Fruit fly (Drosophila melanogaster): Measurements from ENCODE around the gene CG13318.

Gene CG13318

DNA sequence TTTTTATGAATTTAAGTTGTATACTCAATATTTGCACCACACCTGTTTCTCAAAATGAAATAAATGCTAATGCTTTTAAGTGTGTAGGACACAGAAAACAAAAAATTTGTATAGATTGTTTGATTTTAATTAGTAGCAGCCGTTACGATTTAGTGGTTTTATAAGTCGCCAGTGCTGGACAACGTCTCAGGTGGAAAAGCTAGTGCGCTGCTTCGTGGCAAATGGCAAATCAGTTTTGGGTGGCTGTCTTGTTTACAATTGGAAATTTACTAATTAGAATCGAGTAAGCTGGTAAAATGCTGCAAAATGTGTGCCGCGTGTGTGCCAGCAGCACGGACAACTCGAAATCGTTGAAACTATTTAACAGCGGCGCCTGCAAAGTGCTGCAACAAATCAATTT is 45.9 kb downstream of the CG13318 start, which contains the start of gene CG8159:
TSS of gene CG8159 (plus strand) at position 223 of the 400 bp plus-strand sequence.
- TF ChIP-seq ttk (optimal IDR thresholded peaks at IDR 0.05) (no peak), psq (optimal IDR thresholded peaks at IDR 0.05) (no peak), insv (optimal IDR thresholded peaks at IDR 0.05) (no peak), Myc (optimal IDR thresholded peaks at IDR 0.05) (no peak)

DNA sequence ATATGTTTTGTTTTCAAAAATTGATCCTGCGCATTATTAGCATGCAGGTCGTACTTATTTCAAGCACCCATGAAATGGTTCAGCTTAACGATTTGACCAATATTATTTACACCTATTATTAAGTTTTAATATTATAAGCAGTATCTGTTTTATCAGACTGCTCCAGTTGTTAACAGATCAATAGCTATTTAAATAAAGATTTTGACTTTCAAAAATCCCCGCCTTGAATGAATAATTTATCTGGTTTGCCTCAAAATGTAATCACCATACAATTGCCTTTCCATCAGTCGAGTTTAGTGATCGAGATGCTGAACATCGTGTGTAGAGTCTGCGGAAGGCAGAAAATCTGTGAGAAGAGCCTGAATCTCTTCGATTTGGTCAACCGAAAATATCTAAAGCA is 47.3 kb downstream of the CG13318 start, which contains the start of gene ouib:
TSS of gene ouib (plus strand) at position 301 of the 400 bp plus-strand sequence.
- TF ChIP-seq h (optimal IDR thresholded peaks at IDR 0.05), result no peak
- no peak for TF ChIP-seq Myc (optimal IDR thresholded peaks at IDR 0.05)
- TF ChIP-seq psq (optimal IDR thresholded peaks at IDR 0.05), result no peak
- TF ChIP-seq Sin3A (optimal IDR thresholded peaks at IDR 0.05), result no peak
- TF ChIP-seq ttk (optimal IDR thresholded peaks at IDR 0.05), result no peak
- TF ChIP-seq insv (optimal IDR thresholded peaks at IDR 0.05), result no peak

DNA sequence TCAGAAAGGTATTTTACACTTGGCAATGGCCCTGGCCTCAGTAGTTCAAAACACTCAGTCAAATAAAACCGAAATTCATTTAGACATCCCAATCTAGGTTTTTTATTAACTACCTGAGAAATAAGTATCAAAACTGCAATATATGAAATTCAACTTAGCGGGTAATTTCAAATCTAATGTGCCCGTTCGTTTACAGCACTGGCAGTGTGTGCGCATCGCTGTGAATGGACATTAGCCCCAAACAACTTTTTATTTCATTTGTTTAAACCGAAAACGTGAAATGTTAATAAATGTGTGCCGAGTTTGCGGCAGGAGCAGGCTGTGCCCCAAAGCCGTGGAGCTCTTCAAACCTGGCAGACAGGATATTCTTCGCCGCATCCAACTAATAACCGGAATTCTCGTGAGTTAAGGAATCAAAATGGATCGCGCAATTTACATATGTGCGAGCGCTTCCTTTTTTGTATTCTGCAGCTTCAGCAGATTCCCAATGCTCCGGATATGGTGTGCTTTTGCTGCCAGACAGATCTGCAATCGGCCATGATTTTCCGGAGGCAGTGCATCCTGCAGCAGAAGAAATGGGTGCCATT is 49.4 kb downstream of the CG13318 start, which contains the start of gene nom:
TSS of gene nom (plus strand) at position 213 of the 587 bp plus-strand sequence.
- TF ChIP-seq Myc (optimal IDR thresholded peaks at IDR 0.05) (no peak), insv (optimal IDR thresholded peaks at IDR 0.05) (no peak), Sin3A (optimal IDR thresholded peaks at IDR 0.05) (no peak), ttk (optimal IDR thresholded peaks at IDR 0.05) (no peak), h (optimal IDR thresholded peaks at IDR 0.05) (no peak), psq (optimal IDR thresholded peaks at IDR 0.05) (no peak)
